Worm (Caenorhabditis elegans): ENCODE data around the gene atgl-1.

DNA sequence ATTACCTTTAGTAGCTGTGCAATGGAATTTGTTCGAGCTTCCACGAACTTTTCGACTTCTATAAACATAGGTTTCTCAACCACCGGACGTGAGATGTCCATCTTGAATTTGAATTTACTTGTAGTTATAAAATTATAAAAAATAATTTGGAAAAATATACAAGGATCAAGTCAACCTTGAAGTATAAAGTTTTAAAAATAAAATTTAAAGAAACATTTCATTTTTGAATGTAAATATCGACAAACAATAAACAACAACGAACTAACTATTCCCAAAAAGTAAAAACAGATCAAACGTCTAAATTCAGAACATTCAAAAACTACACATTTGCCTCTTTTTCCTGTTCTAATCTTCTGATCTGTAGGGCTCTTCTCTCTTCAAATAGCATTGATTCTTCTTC lies 11.6 kb upstream of the atgl-1 start, which contains the start of gene popl-1:
- no peak for TF ChIP-seq ets-7 (tag; optimal IDR thresholded peaks at IDR 0.05)
- no peak for TF ChIP-seq sea-1 (GFP tag; conservative IDR thresholded peaks at IDR 0.05)
- no peak for TF ChIP-seq B0310.2 (tag; optimal IDR thresholded peaks at IDR 0.05)
- TF ChIP-seq tra-4 (tag; optimal IDR thresholded peaks at IDR 0.05): no peak
- TF ChIP-seq scrt-1 (GFP tag; IDR thresholded peaks at IDR 0.05): no peak
- no peak for TF ChIP-seq ama-1 (optimal IDR thresholded peaks at IDR 0.05)

Data from whole organism, early embryonic.